Worm (Caenorhabditis elegans) whole organism, L4 larva: ENCODE measurements around the gene ZK899.6.
A peak's percentile ranks its signal among the peaks of the same experiment; 100 is the strongest.

Experiments
- D1046.2 ChIP-seq: fragments of 200-800 bp; sonication (Bioruptor generic); IDR thresholded peaks from 2 replicates; pipeline ENCODE4 v1.3.6; 2022; ENCODE audit warnings: missing genetic modification characterization, missing compliant biosample characterization
- F10B5.3 ChIP-seq: sonication (generic microtip); optimal IDR thresholded peaks from 2 replicates; lab custom pipeline; 2016; ENCODE audit warnings: mild to moderate bottlenecking, missing genetic modification characterization, missing compliant biosample characterization
- F26F4.8 ChIP-seq: fragments of 200-800 bp; sonication (Bioruptor generic); conservative IDR thresholded peaks from 2 replicates; pipeline ENCODE4 v1.3.6; 2022; ENCODE audit warnings: missing genetic modification characterization, missing compliant biosample characterization
- F37D6.2 ChIP-seq: sonication (generic microtip); optimal IDR thresholded peaks from 2 replicates; lab custom pipeline; 2016; ENCODE audit warnings: mild to moderate bottlenecking, missing genetic modification characterization, missing compliant biosample characterization
- F44E2.7 ChIP-seq: fragments of 200-800 bp; sonication (Bioruptor generic); IDR thresholded peaks from 2 replicates; pipeline ENCODE4 v2.1.2; 2022; ENCODE audit warnings: missing genetic modification characterization, missing compliant biosample characterization
- F49E8.2 ChIP-seq: sonication (generic microtip); optimal IDR thresholded peaks from 2 replicates; lab custom pipeline; 2016; ENCODE audit warnings: missing compliant biosample characterization, mild to moderate bottlenecking, missing genetic modification characterization, borderline replicate concordance
- T20F7.1 ChIP-seq: fragments of 200-800 bp; sonication (Bioruptor generic); optimal IDR thresholded peaks from 2 replicates; lab custom pipeline; 2018; ENCODE audit warnings: mild to moderate bottlenecking, missing genetic modification characterization, missing compliant biosample characterization
- T26A8.4 ChIP-seq: fragments of 200-800 bp; sonication (Bioruptor generic); IDR thresholded peaks from 2 replicates; pipeline ENCODE4 v1.3.6; 2022; ENCODE audit warnings: missing genetic modification characterization, missing compliant biosample characterization
- ZK546.5 ChIP-seq, 2 experiments: sonication (generic microtip); optimal IDR thresholded peaks; 2 replicates each; lab custom pipeline; 2017; ENCODE audit warnings: missing biosample characterization in 2 of 2, missing genetic modification characterization in 2 of 2
- ama-1 ChIP-seq: fragments of 150-350 bp; optimal IDR thresholded peaks from 2 replicates; lab custom pipeline; 2014; ENCODE audit warnings: inconsistent platforms, mixed read lengths
- arid-1 ChIP-seq: fragments of 200-800 bp; sonication (Bioruptor generic); conservative IDR thresholded peaks from 2 replicates; pipeline ENCODE4 v1.3.6; 2022; ENCODE audit warnings: missing genetic modification reagents, missing genetic modification characterization, missing compliant biosample characterization
- ceh-20 ChIP-seq: fragments of 200-800 bp; sonication (Bioruptor generic); IDR thresholded peaks from 2 replicates; pipeline ENCODE4 v1.3.6; 2022; ENCODE audit warnings: missing genetic modification reagents, missing genetic modification characterization, missing compliant biosample characterization
- ceh-28 ChIP-seq: fragments of 150-350 bp; optimal IDR thresholded peaks from 2 replicates; lab custom pipeline; 2014; ENCODE audit warnings: missing biosample characterization, missing genetic modification reagents, missing genetic modification characterization
- ceh-32 ChIP-seq: sonication (generic microtip); optimal IDR thresholded peaks from 2 replicates; lab custom pipeline; 2016; ENCODE audit warnings: mild to moderate bottlenecking, missing genetic modification characterization, missing compliant biosample characterization; ENCODE audit not compliant: poor library complexity
- ceh-44 ChIP-seq: fragments of 200-800 bp; sonication (Bioruptor generic); IDR thresholded peaks from 2 replicates; pipeline ENCODE4 v1.3.6; 2022; ENCODE audit warnings: missing genetic modification reagents, missing genetic modification characterization, missing compliant biosample characterization
- daf-19 ChIP-seq: fragments of 200-800 bp; sonication (Bioruptor generic); conservative IDR thresholded peaks from 2 replicates; pipeline ENCODE4 v1.3.6; 2022; ENCODE audit warnings: missing genetic modification characterization, missing compliant biosample characterization
- daf-8 ChIP-seq: fragments of 200-800 bp; sonication (Bioruptor generic); IDR thresholded peaks from 2 replicates; pipeline ENCODE4 v1.3.6; 2022; ENCODE audit warnings: missing genetic modification characterization, missing compliant biosample characterization
- dmd-6 ChIP-seq: fragments of 200-800 bp; sonication (Bioruptor generic); IDR thresholded peaks from 2 replicates; pipeline ENCODE4 v1.3.6; 2022; ENCODE audit warnings: missing genetic modification reagents, missing genetic modification characterization, missing compliant biosample characterization
- duxl-1 ChIP-seq: sonication (generic microtip); optimal IDR thresholded peaks from 2 replicates; lab custom pipeline; 2016; ENCODE audit warnings: mild to moderate bottlenecking, missing genetic modification characterization, moderate library complexity, missing compliant biosample characterization; ENCODE audit not compliant: poor library complexity
- fkh-10 ChIP-seq: fragments of 150-350 bp; optimal IDR thresholded peaks from 2 replicates; lab custom pipeline; 2014; ENCODE audit warnings: missing biosample characterization, missing genetic modification reagents, missing genetic modification characterization
- fos-1 ChIP-seq: fragments of 150-350 bp; optimal IDR thresholded peaks from 2 replicates; lab custom pipeline; 2014; ENCODE audit warnings: missing biosample characterization, missing genetic modification characterization
- gei-8 ChIP-seq: fragments of 200-800 bp; sonication (Bioruptor generic); optimal IDR thresholded peaks from 2 replicates; lab custom pipeline; 2018; ENCODE audit warnings: mild to moderate bottlenecking, missing genetic modification characterization, missing compliant biosample characterization
- hlh-11 ChIP-seq: fragments of 200-800 bp; sonication (Bioruptor generic); optimal IDR thresholded peaks from 2 replicates; lab custom pipeline; 2018; ENCODE audit warnings: mild to moderate bottlenecking, missing genetic modification characterization, missing compliant biosample characterization
- lim-7 ChIP-seq: fragments of 200-800 bp; sonication (Bioruptor generic); IDR thresholded peaks from 2 replicates; pipeline ENCODE4 v1.3.6; 2022; ENCODE audit warnings: missing genetic modification characterization, missing compliant biosample characterization
- lin-15B ChIP-seq: fragments of 150-350 bp; sonication (generic microtip); optimal IDR thresholded peaks from 3 replicates; lab custom pipeline; 2014; ENCODE audit warnings: missing biosample characterization, missing genetic modification characterization
- mdl-1 ChIP-seq, 2 experiments: fragments of 150-350 bp in 1 of 2; sonication (generic microtip) in 1 of 2; optimal IDR thresholded peaks; 2 replicates each; lab custom pipeline; 2014 to 2017; ENCODE audit warnings: missing biosample characterization in 2 of 2, missing genetic modification characterization in 2 of 2
- mdt-29 ChIP-seq: fragments of 200-800 bp; sonication (Bioruptor generic); IDR thresholded peaks from 2 replicates; pipeline ENCODE4 v1.3.6; 2022; ENCODE audit warnings: missing genetic modification reagents, missing genetic modification characterization, missing compliant biosample characterization
- mep-1 ChIP-seq: fragments of 150-350 bp; sonication (generic microtip); optimal IDR thresholded peaks from 3 replicates; lab custom pipeline; 2014; ENCODE audit warnings: missing biosample characterization, missing genetic modification characterization
- mxl-3 ChIP-seq: fragments of 200-800 bp; sonication (Bioruptor generic); optimal IDR thresholded peaks from 2 replicates; lab custom pipeline; 2018; ENCODE audit warnings: mild to moderate bottlenecking, missing genetic modification characterization, missing compliant biosample characterization
- nhr-10 ChIP-seq: fragments of 150-350 bp; optimal IDR thresholded peaks from 2 replicates; lab custom pipeline; 2014; ENCODE audit warnings: missing biosample characterization, missing genetic modification characterization
- nhr-102 ChIP-seq: sonication (generic microtip); optimal IDR thresholded peaks from 2 replicates; lab custom pipeline; 2016; ENCODE audit warnings: mild to moderate bottlenecking, missing genetic modification characterization, moderate library complexity, missing compliant biosample characterization
- nhr-11 ChIP-seq: fragments of 150-350 bp; optimal IDR thresholded peaks from 2 replicates; lab custom pipeline; 2014; ENCODE audit warnings: missing biosample characterization, missing genetic modification characterization
- nhr-111 ChIP-seq: fragments of 200-800 bp; sonication (Bioruptor generic); optimal IDR thresholded peaks from 2 replicates; lab custom pipeline; 2018; ENCODE audit warnings: mild to moderate bottlenecking, missing genetic modification characterization, missing compliant biosample characterization
- nhr-237 ChIP-seq: sonication (generic microtip); optimal IDR thresholded peaks from 2 replicates; lab custom pipeline; 2017; ENCODE audit warnings: missing biosample characterization, missing genetic modification characterization
- nhr-25 ChIP-seq: sonication (generic microtip); optimal IDR thresholded peaks from 2 replicates; lab custom pipeline; 2017; ENCODE audit warnings: missing genetic modification characterization, mild to moderate bottlenecking, missing compliant biosample characterization, antibody characterized with exemption, moderate library complexity, borderline replicate concordance; ENCODE audit not compliant: insufficient read depth
- nhr-42 ChIP-seq: fragments of 200-800 bp; sonication (Bioruptor generic); IDR thresholded peaks from 2 replicates; pipeline ENCODE4 v1.3.6; 2022; ENCODE audit warnings: missing genetic modification characterization, missing compliant biosample characterization
- nhr-6 ChIP-seq: fragments of 150-350 bp; optimal IDR thresholded peaks from 2 replicates; lab custom pipeline; 2014; ENCODE audit warnings: missing biosample characterization, missing genetic modification characterization
- nhr-76 ChIP-seq: fragments of 150-350 bp; optimal IDR thresholded peaks from 2 replicates; lab custom pipeline; 2014; ENCODE audit warnings: missing biosample characterization, missing genetic modification characterization
- pqm-1 ChIP-seq: sonication (generic microtip); optimal IDR thresholded peaks from 2 replicates; lab custom pipeline; 2017; ENCODE audit warnings: missing biosample characterization, missing genetic modification characterization
- saeg-2 ChIP-seq: fragments of 200-800 bp; sonication (Bioruptor generic); IDR thresholded peaks from 2 replicates; pipeline ENCODE4 v1.3.6; 2022; ENCODE audit warnings: missing genetic modification reagents, missing genetic modification characterization, missing compliant biosample characterization
- spr-1 ChIP-seq: sonication (generic microtip); optimal IDR thresholded peaks from 2 replicates; lab custom pipeline; 2016; ENCODE audit warnings: mild to moderate bottlenecking, missing genetic modification characterization, missing compliant biosample characterization
- unc-130 ChIP-seq: sonication (generic microtip); optimal IDR thresholded peaks from 2 replicates; lab custom pipeline; 2016; ENCODE audit warnings: missing genetic modification reagents, missing genetic modification characterization, missing compliant biosample characterization
- unc-62 ChIP-seq, 3 experiments: fragments of 150-350 bp in 1 of 3; sonication (generic microtip); optimal IDR thresholded peaks in 2 of 3; peaks in 1 of 3; 1 replicate in 1 of 3; 2 replicates in 2 of 3; lab custom pipeline; 2014 to 2017; ENCODE audit warnings: missing biosample characterization in 3 of 3, missing genetic modification characterization in 3 of 3, missing genetic modification reagents in 3 of 3, missing genotype in 1 of 3
- vab-7 ChIP-seq: fragments of 200-800 bp; sonication (Bioruptor generic); IDR thresholded peaks from 2 replicates; pipeline ENCODE4 v1.3.6; 2022; ENCODE audit warnings: missing genetic modification reagents, missing genetic modification characterization, missing compliant biosample characterization
- zag-1 ChIP-seq: fragments of 150-350 bp; optimal IDR thresholded peaks from 2 replicates; lab custom pipeline; 2014; ENCODE audit warnings: missing biosample characterization, missing genetic modification characterization
- zfp-3 ChIP-seq: fragments of 200-800 bp; sonication (Bioruptor generic); conservative IDR thresholded peaks from 2 replicates; pipeline ENCODE4 v1.3.6; 2022; ENCODE audit warnings: missing genetic modification reagents, missing genetic modification characterization, missing compliant biosample characterization
- zip-11 ChIP-seq: fragments of 200-800 bp; sonication (Bioruptor generic); IDR thresholded peaks from 2 replicates; pipeline ENCODE4 v1.3.6; 2022; ENCODE audit warnings: missing genetic modification characterization, missing compliant biosample characterization
- ztf-11 ChIP-seq: fragments of 150-350 bp; optimal IDR thresholded peaks from 2 replicates; lab custom pipeline; 2014; ENCODE audit warnings: missing biosample characterization, missing genetic modification characterization

The ZK899.6 gene

ce11 chrX:9465722-9466132 is 2.6 kb downstream of the ZK899.6 start (continued):
- TF ChIP-seq ama-1 (lab: Kevin White, UChicago), result no peak
- peak; percentile 94 for TF ChIP-seq D1046.2 (GFP tag; lab: Robert Waterston, UW)
- peak; percentile 97 for TF ChIP-seq hlh-11
- TF ChIP-seq F26F4.8 (GFP tag; lab: Robert Waterston, UW), result no peak
- TF ChIP-seq, all 104 proteins: peak for 95

DNA sequence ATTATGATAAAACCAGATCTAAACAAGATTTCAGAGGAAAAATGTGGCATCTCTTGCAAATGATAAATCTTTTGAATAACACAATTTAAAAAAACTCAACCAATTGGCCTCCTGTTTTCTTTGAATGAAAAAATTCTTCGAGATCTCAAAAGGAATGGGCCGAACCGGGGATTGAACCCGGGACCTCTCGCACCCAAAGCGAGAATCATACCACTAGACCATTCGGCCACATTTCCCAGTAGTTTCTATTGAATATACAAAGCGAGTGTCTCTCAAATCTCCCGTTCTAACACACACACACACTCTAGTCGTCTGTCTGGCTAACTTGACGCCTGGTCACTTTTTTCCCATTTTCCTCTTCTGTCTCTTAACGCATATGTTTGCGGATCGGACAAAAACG is 4.4 kb downstream of the ZK899.6 start:
- peak; percentile 35 for TF ChIP-seq fkh-10 (GFP tag; lab: Kevin White, UChicago)
- peak; percentile 17 for TF ChIP-seq nhr-111
- peak; percentile 81 for TF ChIP-seq gei-8 (GFP tag; lab: Kevin White, UChicago)
- peak; percentile 92 for TF ChIP-seq vab-7
- no peak for TF ChIP-seq ceh-28 (tag; lab: Kevin White, UChicago)
- peak; percentile 51 for TF ChIP-seq T20F7.1
- TF ChIP-seq zag-1 (tag; lab: Kevin White, UChicago), result no peak
- peak; percentile 73 for TF ChIP-seq nhr-25 (tag; lab: Kevin White, UChicago)
- TF ChIP-seq unc-62 (GFP tag; optimal IDR thresholded peaks at IDR 0.05 in 1 of 2; lab: Kevin White, UChicago), result no peak
- no peak for TF ChIP-seq unc-62 (tag; optimal IDR thresholded peaks at IDR 0.05; lab: Kevin White, UChicago)
- TF ChIP-seq hlh-11, result peak; percentile 59
- TF ChIP-seq unc-130 (GFP tag; lab: Kevin White, UChicago), result peak; percentile 1
- peak; percentile 90 for TF ChIP-seq duxl-1
- TF ChIP-seq F10B5.3 (tag; lab: Kevin White, UChicago), result peak; percentile 44
- peak; percentile 31 for TF ChIP-seq nhr-11
- no peak; the same call in 1 of the 2 replicates for TF ChIP-seq dmd-6 (GFP tag; lab: Robert Waterston, UW)
- TF ChIP-seq nhr-6, result peak; percentile 10
- TF ChIP-seq nhr-76 (tag; lab: Kevin White, UChicago), result no peak
- TF ChIP-seq nhr-42 (GFP tag; lab: Robert Waterston, UW), result peak; percentile 87
- peak; percentile 88 for TF ChIP-seq lim-7 (GFP tag; lab: Robert Waterston, UW)
- TF ChIP-seq zfp-3, result 0 out of 2 replicates have a peak, but pooled peaks have one; percentile 12
- no peak for TF ChIP-seq saeg-2 (GFP tag; lab: Robert Waterston, UW)
- TF ChIP-seq mxl-3 (GFP tag; lab: Kevin White, UChicago), result peak; percentile 25
- peak; percentile 71 for TF ChIP-seq ceh-44 (GFP tag; lab: Robert Waterston, UW)
- peak; percentile 82 for TF ChIP-seq nhr-102 (tag; lab: Kevin White, UChicago)
- peak; percentile 79; the same call in 1 of the 2 replicates for TF ChIP-seq arid-1 (GFP tag; lab: Robert Waterston, UW)
- TF ChIP-seq zip-11 (GFP tag; lab: Robert Waterston, UW), result peak; percentile 58; the same call in 1 of the 2 replicates
- 0 out of 2 replicates have a peak, but pooled peaks have one; percentile 60 for TF ChIP-seq D1046.2 (GFP tag; lab: Robert Waterston, UW)
- peak in 1 of 2 experiments; percentile 59 for TF ChIP-seq mdl-1 (tag; optimal IDR thresholded peaks at IDR 0.05; lab: Kevin White, UChicago)
- TF ChIP-seq lin-15B (tag; lab: Kevin White, UChicago), result no peak
- no peak for TF ChIP-seq fos-1
- TF ChIP-seq daf-8, result no peak
- no peak for TF ChIP-seq nhr-10 (tag; lab: Kevin White, UChicago)
- peak; percentile 63; the same call in 1 of the 2 replicates for TF ChIP-seq daf-19 (GFP tag; lab: Robert Waterston, UW)
- peak; percentile 88 for TF ChIP-seq T26A8.4
- TF ChIP-seq mdt-29 (GFP tag; lab: Robert Waterston, UW), result no peak; the same call in none of the 2 replicates
- peak; percentile 84 for TF ChIP-seq mep-1
- peak; percentile 81 for TF ChIP-seq spr-1 (tag; lab: Kevin White, UChicago)
- no peak for TF ChIP-seq pqm-1 (tag; lab: Kevin White, UChicago)
- TF ChIP-seq ZK546.5 (tag; optimal IDR thresholded peaks at IDR 0.05; lab: Kevin White, UChicago), result no peak
- peak; percentile 82 for TF ChIP-seq ceh-20 (GFP tag; lab: Robert Waterston, UW)
- TF ChIP-seq F44E2.7 (GFP tag; lab: Robert Waterston, UW), result no peak
- TF ChIP-seq ceh-32, result peak; percentile 52
- no peak for TF ChIP-seq nhr-237 (tag; lab: Kevin White, UChicago)
- peak; percentile 21 for TF ChIP-seq F49E8.2 (tag; lab: Kevin White, UChicago)
- TF ChIP-seq F37D6.2, result peak; percentile 89
- TF ChIP-seq ztf-11, result no peak
